2 worm cellular contexts compared by ENCODE assay signal in the genomic region with DNA sequence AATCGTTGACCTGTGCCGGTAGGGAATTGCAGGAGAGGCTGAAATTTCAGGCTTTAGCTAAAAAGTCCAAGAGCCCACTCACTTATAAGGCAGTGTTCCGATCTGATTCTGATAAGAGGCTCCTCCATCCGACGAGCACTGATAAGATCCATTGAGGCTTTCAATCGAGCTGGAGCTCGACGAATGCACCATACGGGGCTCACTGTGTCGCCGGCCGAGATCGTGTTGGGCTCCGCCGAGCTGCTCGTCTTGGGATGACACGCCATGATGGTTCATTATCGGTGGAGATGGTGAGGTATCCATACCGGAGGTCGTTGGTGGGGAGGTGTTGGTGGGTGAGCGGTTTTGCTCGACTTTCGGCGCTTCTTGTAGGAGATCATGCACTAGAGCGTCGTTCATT.
A peak's percentile ranks its signal among the peaks of the same experiment; 100 is the strongest.
TF ChIP-seq lines count a peak whose summit lies in the region.

No protein-coding gene starts in this region.

TF ChIP-seq in whole organism, L4 larva, 104 proteins besides CTCF, POLR2A, EP300 and RAD21:
- TF ChIP-seq set-16 (GFP tag; IDR thresholded peaks at IDR 0.05; lab: Robert Waterston, UW) (peak; percentile 48; the same call in 1 of the 2 replicates), mes-2 (tag; optimal IDR thresholded peaks at IDR 0.05; lab: Kevin White, UChicago; ENCODE audit: poor library complexity, severe bottlenecking) (no peak)
TF ChIP-seq in whole organism, L4 larva: peak in this region for 1.

TF ChIP-seq in whole organism, young adult, 124 proteins besides CTCF, POLR2A, EP300 and RAD21:
- TF ChIP-seq nhr-27 (tag; optimal IDR thresholded peaks at IDR 0.05; lab: Kevin White, UChicago), result no peak
- TF ChIP-seq lin-54 (GFP tag; optimal IDR thresholded peaks at IDR 0.05; lab: Kevin White, UChicago), result no peak
- TF ChIP-seq zfh-2 (GFP tag; conservative IDR thresholded peaks at IDR 0.05; lab: Robert Waterston, UW), result peak; percentile 56
- TF ChIP-seq hsf-1 (GFP tag; IDR thresholded peaks at IDR 0.05; lab: Robert Waterston, UW), result no peak
- TF ChIP-seq mel-28 (tag; optimal IDR thresholded peaks at IDR 0.05; lab: Kevin White, UChicago; ENCODE audit: borderline replicate concordance), result no peak
- TF ChIP-seq K12H6.12 (tag; optimal IDR thresholded peaks at IDR 0.05; lab: Kevin White, UChicago), result no peak
